Worm (Caenorhabditis elegans) whole organism, young adult: Measurements from ENCODE around the gene ZC317.6.
A peak's percentile ranks its signal among the peaks of the same experiment; 100 is the strongest.

Experiments used
- F22D6.2 ChIP-seq: sonication (generic microtip); optimal IDR thresholded peaks from 2 replicates; lab custom pipeline; 2016; ENCODE audit warnings: mild to moderate bottlenecking, missing genetic modification characterization, missing compliant biosample characterization
- F33H1.4 ChIP-seq: fragments of 200-800 bp; sonication (Bioruptor generic); IDR thresholded peaks from 2 replicates; pipeline ENCODE4 v1.3.6; 2022; ENCODE audit warnings: missing genetic modification reagents, missing genetic modification characterization, missing compliant biosample characterization
- F39B2.1 ChIP-seq: fragments of 200-800 bp; sonication (Bioruptor generic); IDR thresholded peaks from 2 replicates; pipeline ENCODE4 v1.3.6; 2022; ENCODE audit warnings: missing genetic modification reagents, missing genetic modification characterization, missing compliant biosample characterization
- F49E8.2 ChIP-seq: sonication (generic microtip); optimal IDR thresholded peaks from 3 replicates; lab custom pipeline; 2017; ENCODE audit warnings: missing genetic modification characterization, mild to moderate bottlenecking, missing compliant biosample characterization, antibody characterized with exemption, moderate library complexity; ENCODE audit not compliant: insufficient read depth
- Y79H2A.3 ChIP-seq: fragments of 200-800 bp; sonication (Bioruptor generic); conservative IDR thresholded peaks from 2 replicates; pipeline ENCODE4 v1.3.6; 2022; ENCODE audit warnings: missing genetic modification reagents, missing genetic modification characterization, missing compliant biosample characterization
- akir-1 ChIP-seq: fragments of 200-800 bp; sonication (Bioruptor generic); optimal IDR thresholded peaks from 2 replicates; lab custom pipeline; 2018; ENCODE audit warnings: mild to moderate bottlenecking, missing genetic modification characterization, moderate library complexity, missing compliant biosample characterization
- ama-1 ChIP-seq, 3 experiments: fragments of 150-350 bp in 1 of 3; sonication (generic microtip) in 2 of 3; optimal IDR thresholded peaks; 2 replicates each; lab custom pipeline; 2014 to 2018; ENCODE audit warnings: missing biosample characterization in 2 of 3, missing genetic modification characterization in 2 of 3, missing genetic modification reagents in 2 of 3
- aptf-2 ChIP-seq: fragments of 200-800 bp; sonication (Bioruptor generic); conservative IDR thresholded peaks from 2 replicates; pipeline ENCODE4 v1.3.6; 2022; ENCODE audit warnings: missing genetic modification reagents, missing genetic modification characterization, missing compliant biosample characterization
- atf-7 ChIP-seq: sonication (generic microtip); optimal IDR thresholded peaks from 2 replicates; lab custom pipeline; 2017; ENCODE audit warnings: mild to moderate bottlenecking, missing genetic modification characterization, missing compliant biosample characterization
- cebp-1 ChIP-seq, 2 experiments: fragments of 200-800 bp in 1 of 2; sonication (Bioruptor generic) in 1 of 2; sonication (generic microtip) in 1 of 2; IDR thresholded peaks in 1 of 2; optimal IDR thresholded peaks in 1 of 2; 2 replicates each; pipeline versions ENCODE4 v1.3.6 to Lab custom; 2017 to 2022; ENCODE audit warnings: missing compliant biosample characterization in 2 of 2, missing genetic modification characterization in 2 of 2, mild to moderate bottlenecking in 1 of 2, missing genetic modification reagents in 1 of 2, moderate library complexity in 1 of 2
- cebp-2 ChIP-seq: fragments of 200-800 bp; sonication (Bioruptor generic); IDR thresholded peaks from 2 replicates; pipeline ENCODE4 v1.3.6; 2022; ENCODE audit warnings: missing genetic modification characterization, missing compliant biosample characterization
- ceh-100 ChIP-seq: fragments of 200-800 bp; sonication (Bioruptor generic); IDR thresholded peaks from 2 replicates; pipeline ENCODE4 v1.3.6; 2022; ENCODE audit warnings: missing genetic modification reagents, missing genetic modification characterization, missing compliant biosample characterization
- ceh-79 ChIP-seq: sonication (generic microtip); optimal IDR thresholded peaks from 2 replicates; lab custom pipeline; 2017; ENCODE audit warnings: mild to moderate bottlenecking, missing genetic modification characterization, missing compliant biosample characterization
- dox-1 ChIP-seq: fragments of 200-800 bp; sonication (Bioruptor generic); IDR thresholded peaks from 2 replicates; pipeline ENCODE4 v1.3.6; 2022; ENCODE audit warnings: missing genetic modification reagents, missing genetic modification characterization, missing compliant biosample characterization
- efl-1 ChIP-seq: fragments of 150-350 bp; optimal IDR thresholded peaks from 2 replicates; lab custom pipeline; 2014; ENCODE audit warnings: missing biosample characterization, missing genetic modification reagents, missing genetic modification characterization
- fkh-3 ChIP-seq: sonication (generic microtip); optimal IDR thresholded peaks from 2 replicates; lab custom pipeline; 2016; ENCODE audit warnings: mild to moderate bottlenecking, missing genetic modification characterization, missing compliant biosample characterization
- lin-26 ChIP-seq: fragments of 200-800 bp; sonication (Bioruptor generic); IDR thresholded peaks from 2 replicates; pipeline ENCODE4 v1.3.6; 2022; ENCODE audit warnings: missing genetic modification reagents, missing genetic modification characterization, missing compliant biosample characterization
- madf-6 ChIP-seq: fragments of 200-800 bp; sonication (Bioruptor generic); IDR thresholded peaks from 2 replicates; pipeline ENCODE4 v1.3.6; 2022; ENCODE audit warnings: missing genetic modification reagents, missing genetic modification characterization, missing compliant biosample characterization
- madf-8 ChIP-seq: fragments of 200-800 bp; sonication (Bioruptor generic); conservative IDR thresholded peaks from 2 replicates; pipeline ENCODE4 v1.3.6; 2022; ENCODE audit warnings: missing genetic modification reagents, missing genetic modification characterization, missing compliant biosample characterization
- mel-28 ChIP-seq: sonication (generic microtip); optimal IDR thresholded peaks from 2 replicates; lab custom pipeline; 2016; ENCODE audit warnings: borderline replicate concordance, mild to moderate bottlenecking, missing genetic modification characterization, missing compliant biosample characterization
- mes-4 ChIP-seq: sonication (generic microtip); optimal IDR thresholded peaks from 2 replicates; lab custom pipeline; 2016; ENCODE audit warnings: missing genotype, missing genetic modification characterization, missing compliant biosample characterization
- nfyb-1 ChIP-seq: fragments of 200-800 bp; sonication (Bioruptor generic); IDR thresholded peaks from 2 replicates; pipeline ENCODE4 v1.3.6; 2022; ENCODE audit warnings: missing genetic modification reagents, missing genetic modification characterization, missing compliant biosample characterization
- nhr-179 ChIP-seq: sonication (generic microtip); optimal IDR thresholded peaks from 2 replicates; lab custom pipeline; 2016; ENCODE audit warnings: mild to moderate bottlenecking, missing genetic modification characterization, missing compliant biosample characterization
- nhr-80 ChIP-seq: sonication (generic microtip); optimal IDR thresholded peaks from 2 replicates; lab custom pipeline; 2016; ENCODE audit warnings: missing genetic modification characterization, missing compliant biosample characterization
- pbrm-1 ChIP-seq: fragments of 200-800 bp; sonication (Bioruptor generic); IDR thresholded peaks from 2 replicates; pipeline ENCODE4 v1.3.6; 2022; ENCODE audit warnings: missing genetic modification reagents, missing genetic modification characterization, missing compliant biosample characterization
- pha-4 ChIP-seq: fragments of 150-350 bp; sonication (generic microtip); optimal IDR thresholded peaks from 2 replicates; lab custom pipeline; 2014; ENCODE audit warnings: missing biosample characterization, missing genetic modification reagents, missing genetic modification characterization
- rcor-1 ChIP-seq: fragments of 200-800 bp; sonication (Bioruptor generic); IDR thresholded peaks from 2 replicates; pipeline ENCODE4 v1.3.6; 2022; ENCODE audit warnings: missing genetic modification reagents, missing genetic modification characterization, missing compliant biosample characterization
- snpc-3.4 ChIP-seq: sonication (generic microtip); optimal IDR thresholded peaks from 2 replicates; lab custom pipeline; 2017; ENCODE audit warnings: missing genetic modification characterization, mild to moderate bottlenecking, missing compliant biosample characterization, antibody characterized with exemption, moderate library complexity, missing genotype, missing genetic modification reagents
- somi-1 ChIP-seq: fragments of 200-800 bp; sonication (Bioruptor generic); optimal IDR thresholded peaks from 2 replicates; lab custom pipeline; 2018; ENCODE audit warnings: mild to moderate bottlenecking, missing genetic modification characterization, missing compliant biosample characterization
- tlf-1 ChIP-seq: fragments of 200-800 bp; sonication (Bioruptor generic); optimal IDR thresholded peaks from 2 replicates; lab custom pipeline; 2018; ENCODE audit warnings: mild to moderate bottlenecking, missing genetic modification characterization, missing compliant biosample characterization
- zim-3 ChIP-seq: sonication (generic microtip); optimal IDR thresholded peaks from 2 replicates; lab custom pipeline; 2017; ENCODE audit warnings: mild to moderate bottlenecking, missing genetic modification characterization, moderate library complexity, missing compliant biosample characterization
- ztf-18 ChIP-seq: sonication (generic microtip); optimal IDR thresholded peaks from 2 replicates; lab custom pipeline; 2016; ENCODE audit warnings: missing genotype, mild to moderate bottlenecking, missing genetic modification characterization, missing compliant biosample characterization
- ztf-25 ChIP-seq: fragments of 200-800 bp; sonication (Bioruptor generic); IDR thresholded peaks from 2 replicates; pipeline ENCODE4 v1.3.6; 2022; ENCODE audit warnings: missing genetic modification reagents, missing genetic modification characterization, missing compliant biosample characterization
- ztf-26 ChIP-seq: sonication (generic microtip); optimal IDR thresholded peaks from 2 replicates; lab custom pipeline; 2017; ENCODE audit warnings: missing genetic modification characterization, missing compliant biosample characterization
- ztf-3 ChIP-seq: fragments of 200-800 bp; sonication (Bioruptor generic); optimal IDR thresholded peaks from 2 replicates; lab custom pipeline; 2018; ENCODE audit warnings: mild to moderate bottlenecking, missing genetic modification characterization, missing compliant biosample characterization

ZC317.6 gene

DNA sequence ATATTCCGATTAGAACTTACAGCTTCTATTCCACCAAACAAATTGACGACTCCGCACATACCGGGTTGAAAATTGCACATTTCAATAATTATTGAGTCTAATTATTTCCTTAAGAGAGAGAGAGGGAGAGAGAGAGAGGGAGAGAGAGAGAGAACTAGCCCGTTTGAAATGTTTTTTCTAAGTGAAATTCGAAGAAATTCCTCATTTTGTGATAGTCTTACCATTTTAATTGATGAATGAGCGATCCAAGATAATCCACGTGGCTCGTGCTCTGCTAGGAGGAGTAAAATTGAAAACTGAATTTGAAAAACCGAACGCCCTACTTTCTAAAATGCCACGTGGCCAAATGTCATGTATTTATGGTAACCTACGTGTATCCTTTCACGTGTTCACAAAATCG is 35.9 kb downstream of the ZC317.6 start, which contains the start of gene F08F3.8:
Gene F08F3.8, minus strand, starts transcription at position 101 of the 400 bp plus-strand sequence.
- TF ChIP-seq tlf-1: no peak
- TF ChIP-seq, all 124 proteins: peak for 0

DNA sequence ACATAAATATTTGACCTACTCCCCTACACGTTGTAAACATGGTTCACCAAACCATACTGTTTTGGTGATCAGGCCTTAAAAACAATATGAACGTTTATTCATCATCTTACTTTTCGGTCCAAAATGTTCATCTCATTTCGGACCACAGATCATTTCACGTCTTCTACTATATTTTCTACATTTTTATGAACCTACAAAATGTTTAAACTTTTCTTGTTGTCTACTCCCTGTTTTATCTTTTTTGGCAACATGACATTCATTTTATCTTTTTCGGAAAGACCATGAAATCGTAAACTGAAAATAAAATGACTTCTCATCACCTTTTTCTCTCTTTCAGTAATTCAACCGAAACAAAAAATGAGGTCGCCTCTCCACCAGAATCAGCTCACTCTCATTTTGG is 40.5 kb downstream of the ZC317.6 start, which contains the start of gene rhr-1:
Gene rhr-1, plus strand, starts transcription at position 301 of the 400 bp plus-strand sequence.
- TF ChIP-seq nhr-80 (tag; lab: Kevin White, UChicago) (peak; percentile 12), snpc-3.4 (tag; lab: Kevin White, UChicago) (no peak)

DNA sequence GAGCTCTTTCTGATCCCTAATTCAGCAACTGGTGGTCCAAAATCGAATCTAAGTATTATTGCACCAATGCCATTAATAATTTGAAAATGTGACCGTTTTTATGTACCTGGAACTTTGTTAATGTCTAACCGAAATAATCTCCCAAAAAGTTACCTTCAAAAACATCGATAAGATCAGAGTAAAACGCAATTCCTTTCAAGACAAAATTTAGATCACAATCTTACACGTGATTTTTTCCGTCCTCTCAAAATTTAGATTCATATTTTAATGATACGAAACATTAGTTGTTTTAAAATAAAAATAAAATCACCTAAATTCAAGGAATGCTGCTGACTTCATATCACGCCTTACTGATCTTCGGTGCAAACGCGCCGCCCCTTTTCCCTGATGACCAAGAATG is 42.1 kb downstream of the ZC317.6 start:
- no peak for TF ChIP-seq snpc-3.4 (tag; lab: Kevin White, UChicago)
- TF ChIP-seq nfyb-1 (GFP tag; lab: Robert Waterston, UW): no peak
- TF ChIP-seq lin-26 (GFP tag; lab: Robert Waterston, UW): no peak
- no peak for TF ChIP-seq mel-28 (tag; lab: Kevin White, UChicago)
- no peak for TF ChIP-seq rcor-1 (GFP tag; lab: Robert Waterston, UW)
- TF ChIP-seq fkh-3 (tag; lab: Kevin White, UChicago): no peak
- no peak for TF ChIP-seq mes-4
- TF ChIP-seq ztf-18 (tag; lab: Kevin White, UChicago): no peak
- TF ChIP-seq somi-1: no peak

DNA sequence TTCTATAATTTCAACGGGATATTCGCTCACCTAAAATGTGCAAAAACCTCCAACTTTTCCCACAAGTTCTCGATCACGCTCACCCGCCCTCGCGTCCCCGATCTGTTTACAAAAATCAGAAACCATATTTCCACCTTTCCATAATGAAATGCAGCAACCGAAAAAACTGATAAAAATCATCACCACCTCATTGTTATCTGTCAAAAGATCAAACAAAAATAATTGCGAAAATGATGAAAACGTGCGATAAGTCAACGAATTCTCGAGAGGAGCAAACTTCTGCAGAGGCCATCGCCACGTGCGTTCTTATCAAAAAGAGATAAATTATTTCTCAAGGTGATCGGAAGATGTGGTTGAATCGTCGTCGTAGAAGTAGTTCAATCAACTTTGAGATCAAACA is 43.4 kb downstream of the ZC317.6 start:
- peak; percentile 89 for TF ChIP-seq nhr-80 (tag; lab: Kevin White, UChicago)
- TF ChIP-seq pha-4 (tag; lab: Kevin White, UChicago): peak; percentile 3
- no peak for TF ChIP-seq cebp-1 (GFP tag; IDR thresholded peaks at IDR 0.05; lab: Robert Waterston, UW)
- TF ChIP-seq cebp-1 (tag; optimal IDR thresholded peaks at IDR 0.05; lab: Kevin White, UChicago): peak; percentile 33
- TF ChIP-seq F33H1.4 (GFP tag; lab: Robert Waterston, UW): no peak
- peak; percentile 52; the same call in 1 of the 2 replicates for TF ChIP-seq dox-1
- TF ChIP-seq F49E8.2 (tag; lab: Kevin White, UChicago): no peak
- no peak for TF ChIP-seq nfyb-1 (GFP tag; lab: Robert Waterston, UW)
- peak; percentile 10 for TF ChIP-seq atf-7 (tag; lab: Kevin White, UChicago)
- peak; percentile 24 for TF ChIP-seq ztf-26
- no peak for TF ChIP-seq ztf-3 (GFP tag; lab: Kevin White, UChicago)
- no peak for TF ChIP-seq nhr-179 (tag; lab: Kevin White, UChicago)
- TF ChIP-seq ztf-25 (GFP tag; lab: Robert Waterston, UW): no peak
- TF ChIP-seq ceh-100: no peak
- no peak for TF ChIP-seq ceh-79 (tag; lab: Kevin White, UChicago)

DNA sequence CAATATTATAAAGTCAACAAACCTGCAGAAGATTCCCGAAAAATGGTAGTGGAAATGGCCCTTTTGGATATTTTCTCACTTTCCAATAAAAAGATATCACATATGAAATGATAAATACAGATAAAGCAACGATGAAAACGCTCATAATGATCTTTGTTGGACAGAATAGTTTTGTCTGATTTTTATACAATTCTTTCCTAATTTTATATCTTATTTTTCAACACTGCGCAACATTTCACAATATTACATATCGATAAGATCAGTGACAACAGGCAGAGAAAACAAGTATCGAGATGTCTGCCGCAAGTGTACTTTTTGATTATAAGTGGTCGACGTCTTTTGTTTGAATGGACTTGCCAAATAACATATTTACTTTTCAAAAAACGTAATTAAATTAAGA is 45.3 kb downstream of the ZC317.6 start, which contains the start of gene cyp-14A5:
Gene cyp-14A5, minus strand, starts transcription at position 163 of the 400 bp plus-strand sequence.
- TF ChIP-seq cebp-2 (GFP tag; lab: Robert Waterston, UW): no peak
- TF ChIP-seq rcor-1 (GFP tag; lab: Robert Waterston, UW): no peak
- TF ChIP-seq ama-1 (optimal IDR thresholded peaks at IDR 0.05; lab: Kevin White, UChicago): no peak
- TF ChIP-seq ama-1 (GFP tag; optimal IDR thresholded peaks at IDR 0.05; lab: Kevin White, UChicago): no peak
- no peak for TF ChIP-seq zim-3 (tag; lab: Kevin White, UChicago)
- TF ChIP-seq F22D6.2 (tag; lab: Kevin White, UChicago): no peak
- TF ChIP-seq akir-1 (GFP tag; lab: Kevin White, UChicago): no peak
- TF ChIP-seq Y79H2A.3: no peak
- TF ChIP-seq, all 124 proteins: peak for 0

DNA sequence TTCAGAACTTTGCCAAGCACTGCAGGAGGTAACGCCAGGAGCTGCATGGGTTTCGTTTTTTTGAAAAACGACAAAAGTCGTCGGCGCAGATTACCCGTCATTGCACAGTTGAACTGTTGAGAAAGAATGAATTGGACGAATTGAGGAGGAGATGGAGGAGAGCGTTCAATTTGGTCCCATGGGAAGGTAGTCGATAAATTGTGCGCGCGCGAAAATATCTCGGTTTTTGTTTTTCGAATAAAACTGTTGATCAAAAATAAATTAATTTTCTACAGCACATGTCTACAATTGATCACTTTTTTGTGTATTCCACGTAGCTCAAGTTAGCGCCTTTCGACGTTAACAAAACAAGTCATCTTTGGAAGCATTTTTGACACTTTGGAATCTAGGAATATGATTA is 48.5 kb downstream of the ZC317.6 start, which contains the start of gene F08F3.6:
Gene F08F3.6, minus strand, starts transcription at position 153 of the 400 bp plus-strand sequence.
- TF ChIP-seq aptf-2 (GFP tag; lab: Robert Waterston, UW) (peak; percentile 98), F39B2.1 (GFP tag; lab: Robert Waterston, UW) (no peak), pbrm-1 (GFP tag; lab: Robert Waterston, UW) (no peak), madf-8 (GFP tag; lab: Robert Waterston, UW) (peak; percentile 36; the same call in 1 of the 2 replicates), efl-1 (GFP tag; lab: Kevin White, UChicago) (peak; percentile 64), madf-6 (GFP tag; lab: Robert Waterston, UW) (peak; percentile 77)
